Fruit fly (Drosophila melanogaster) whole organism, adult: ENCODE data around the gene CG46281.

Experiments
- CG11617 ChIP-seq: fragments of 200-800 bp; sonication (Bioruptor generic); optimal IDR thresholded peaks from 2 replicates; lab custom pipeline; 2017; ENCODE audit warnings: mild to moderate bottlenecking, missing biosample characterization, missing genetic modification reagents, missing genetic modification characterization
- CG7045 ChIP-seq: fragments of 200-800 bp; sonication (Bioruptor generic); optimal IDR thresholded peaks from 2 replicates; lab custom pipeline; 2017; ENCODE audit warnings: missing biosample characterization, mild to moderate bottlenecking, missing genetic modification characterization
- CG7101 ChIP-seq: fragments of 200-800 bp; sonication (Bioruptor generic); optimal IDR thresholded peaks from 2 replicates; lab custom pipeline; 2018; ENCODE audit warnings: missing biosample characterization, mild to moderate bottlenecking, missing genetic modification characterization, moderate library complexity
- Mnt ChIP-seq: fragments of 200-800 bp; sonication (Bioruptor generic); optimal IDR thresholded peaks from 2 replicates; lab custom pipeline; 2016; ENCODE audit warnings: missing biosample characterization, mild to moderate bottlenecking, missing genetic modification characterization
- ovo ChIP-seq: fragments of 200-800 bp; sonication (Bioruptor generic); optimal IDR thresholded peaks from 2 replicates; lab custom pipeline; 2016; ENCODE audit warnings: missing biosample characterization, missing genetic modification characterization

- peak; percentile 24 for TF ChIP-seq Mnt (GFP tag; lab: Kevin White, UChicago)
- TF ChIP-seq CG7045 (GFP tag; lab: Kevin White, UChicago) = no peak
- no peak for TF ChIP-seq CG7101 (tag; lab: Kevin White, UChicago)
- TF ChIP-seq ovo (GFP tag; lab: Kevin White, UChicago) = no peak
- TF ChIP-seq CG11617 (GFP tag; lab: Kevin White, UChicago) = no peak
These were observed 47.0 kb downstream of the CG46281 start for dm6 chr3R:12982982-12983633.
